Worm (Caenorhabditis elegans): ENCODE data around the gene dmsr-12.

DNA sequence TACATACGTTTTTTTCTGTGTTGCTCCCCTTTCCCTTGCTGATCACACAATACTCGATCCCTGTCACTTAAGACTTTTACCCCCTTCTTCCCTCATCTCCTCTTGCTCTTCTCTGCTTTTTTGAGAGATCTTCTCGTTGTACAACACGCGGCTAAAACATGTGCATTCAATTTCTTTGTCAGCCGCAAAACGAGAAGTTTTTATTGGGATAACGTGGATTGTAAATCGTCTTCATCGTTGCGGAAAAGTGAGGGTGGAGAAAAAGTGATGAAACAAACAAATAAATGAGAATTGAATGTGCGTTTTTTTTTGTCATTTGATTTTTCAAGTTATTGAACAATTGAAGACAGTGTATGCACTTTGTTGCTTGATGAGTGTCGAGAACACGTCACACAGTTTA lies 36.8 kb downstream of the dmsr-12 start:
- TF ChIP-seq ztf-11 (tag; optimal IDR thresholded peaks at IDR 0.05) (no peak), elt-3 (tag; optimal IDR thresholded peaks at IDR 0.05) (no peak), snpc-4 (tag; optimal IDR thresholded peaks at IDR 0.05) (no peak), ama-1 (optimal IDR thresholded peaks at IDR 0.05) (no peak), xbp-1 (tag; optimal IDR thresholded peaks at IDR 0.05) (no peak), ztf-4 (tag; optimal IDR thresholded peaks at IDR 0.05) (no peak), nhr-237 (tag; optimal IDR thresholded peaks at IDR 0.05) (no peak)
